Worm (Caenorhabditis elegans) whole organism, L4/young adult: ENCODE data around the gene E04D5.5.

Experiments
- W03F9.2 ChIP-seq: fragments of 150-350 bp; optimal IDR thresholded peaks from 2 replicates; lab custom pipeline; 2014; ENCODE audit warnings: missing biosample characterization, missing genetic modification characterization
- dao-5 ChIP-seq: sonication (generic microtip); optimal IDR thresholded peaks from 2 replicates; lab custom pipeline; 2016; ENCODE audit warnings: missing genotype, missing genetic modification characterization, moderate library complexity, missing compliant biosample characterization
- him-1 ChIP-seq: sonication (generic microtip); optimal IDR thresholded peaks from 2 replicates; lab custom pipeline; 2016; ENCODE audit warnings: missing genotype, missing genetic modification reagents, missing genetic modification characterization, missing compliant biosample characterization

DNA sequence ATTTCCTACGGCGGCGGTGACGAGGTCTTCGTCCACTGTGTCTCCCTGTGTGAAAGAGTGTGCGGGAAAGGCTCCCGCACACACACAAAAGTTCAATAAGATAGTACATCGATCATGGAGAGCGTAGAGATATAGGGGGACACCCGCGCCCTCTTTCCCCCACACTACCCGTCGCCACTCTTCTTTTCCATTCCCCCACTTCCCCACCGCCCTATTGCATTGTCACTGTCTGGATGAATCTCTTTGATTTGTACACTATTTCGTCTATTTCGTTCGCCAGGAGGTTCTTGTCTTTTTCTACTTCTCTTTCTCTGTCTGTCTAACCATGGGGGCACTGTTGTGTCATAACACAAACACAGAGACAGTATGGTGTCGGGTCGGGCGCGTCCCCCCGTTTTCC lies 28.8 kb upstream of the E04D5.5 start:
- no peak for TF ChIP-seq him-1 (tag; lab: Kevin White, UChicago)
- no peak for TF ChIP-seq W03F9.2 (tag; lab: Kevin White, UChicago)
- TF ChIP-seq dao-5, result no peak
